Fruit fly (Drosophila melanogaster): ENCODE measurements around the gene CG46026.

dm6 chr3R:6278231-6278630, 28.5 kb upstream of the CG46026 start, which contains the start of gene Osi12:
- TF ChIP-seq CG16779 (tag; optimal IDR thresholded peaks at IDR 0.05) (no peak), pdm3 (GFP tag; optimal IDR thresholded peaks at IDR 0.05) (no peak), ss (GFP tag; optimal IDR thresholded peaks at IDR 0.05) (no peak), topi (GFP tag; optimal IDR thresholded peaks at IDR 0.05) (no peak), CG10631 (GFP tag; optimal IDR thresholded peaks at IDR 0.05) (no peak), CG34406 (GFP tag; optimal IDR thresholded peaks at IDR 0.05) (no peak), Sox102F (GFP tag; optimal IDR thresholded peaks at IDR 0.05) (no peak), fd85E (GFP tag; optimal IDR thresholded peaks at IDR 0.05) (no peak), CG6854 (GFP tag; optimal IDR thresholded peaks at IDR 0.05) (no peak), Blimp-1 (GFP tag; optimal IDR thresholded peaks at IDR 0.05) (no peak), CG6163 (GFP tag; IDR thresholded peaks at IDR 0.05) (no peak), Ets21C (GFP tag; optimal IDR thresholded peaks at IDR 0.05) (no peak), Eip93F (GFP tag; optimal IDR thresholded peaks at IDR 0.05) (no peak)
